Worm (Caenorhabditis elegans) whole organism, L1 larva: ENCODE results near the gene ippk-1.

ENCODE experiments used
- C16A3.4 ChIP-seq: fragments of 150-350 bp; optimal IDR thresholded peaks from 2 replicates; lab custom pipeline; 2014; ENCODE audit warnings: missing biosample characterization, missing genetic modification characterization
- F16B12.6 ChIP-seq: fragments of 150-350 bp; optimal IDR thresholded peaks from 2 replicates; lab custom pipeline; 2014; ENCODE audit warnings: missing biosample characterization, missing genetic modification characterization
- aha-1 ChIP-seq: fragments of 150-350 bp; optimal IDR thresholded peaks from 2 replicates; lab custom pipeline; 2014; ENCODE audit warnings: missing biosample characterization, missing genetic modification characterization
- alr-1 ChIP-seq: fragments of 200-800 bp; sonication (Bioruptor generic); optimal IDR thresholded peaks from 2 replicates; lab custom pipeline; 2018; ENCODE audit warnings: borderline replicate concordance, mild to moderate bottlenecking, missing genetic modification characterization, missing compliant biosample characterization
- aly-2 ChIP-seq: fragments of 150-350 bp; optimal IDR thresholded peaks from 2 replicates; lab custom pipeline; 2014; ENCODE audit warnings: missing biosample characterization, missing genetic modification characterization
- blmp-1 ChIP-seq: fragments of 150-350 bp; optimal IDR thresholded peaks from 2 replicates; lab custom pipeline; 2014; ENCODE audit warnings: missing biosample characterization, missing genetic modification characterization
- ceh-8 ChIP-seq: fragments of 200-800 bp; sonication (Bioruptor generic); optimal IDR thresholded peaks from 2 replicates; lab custom pipeline; 2018; ENCODE audit warnings: mild to moderate bottlenecking, missing genetic modification characterization, moderate library complexity, missing compliant biosample characterization
- ceh-82 ChIP-seq, 3 experiments: fragments of 150-350 bp in 1 of 3; sonication (generic microtip) in 2 of 3; optimal IDR thresholded peaks; 2 replicates each; lab custom pipeline; 2014 to 2017; ENCODE audit warnings: missing biosample characterization in 3 of 3, missing genetic modification characterization in 3 of 3
- dpl-1 ChIP-seq, 3 experiments: fragments of 150-350 bp in 2 of 3; sonication (generic microtip) in 1 of 3; optimal IDR thresholded peaks; 2 replicates each; lab custom pipeline; 2014 to 2017; ENCODE audit warnings: missing biosample characterization in 3 of 3, missing genetic modification characterization in 3 of 3, missing genetic modification reagents in 3 of 3
- dsc-1 ChIP-seq: sonication (generic microtip); optimal IDR thresholded peaks from 2 replicates; lab custom pipeline; 2016; ENCODE audit warnings: mild to moderate bottlenecking, missing genetic modification characterization, missing compliant biosample characterization
- efl-1 ChIP-seq, 4 experiments: fragments of 150-350 bp; optimal IDR thresholded peaks in 3 of 4; peaks in 1 of 4; 1 replicate in 1 of 4; 2 replicates in 3 of 4; lab custom pipeline; 2014; ENCODE audit warnings: missing biosample characterization in 2 of 4, missing genetic modification characterization in 2 of 4, missing genetic modification reagents in 2 of 4
- efl-3 ChIP-seq: fragments of 200-800 bp; sonication (Bioruptor generic); optimal IDR thresholded peaks from 2 replicates; lab custom pipeline; 2018; ENCODE audit warnings: mild to moderate bottlenecking, missing genetic modification characterization, missing compliant biosample characterization
- egl-13 ChIP-seq: sonication (generic microtip); optimal IDR thresholded peaks from 2 replicates; lab custom pipeline; 2016; ENCODE audit warnings: missing genotype, missing genetic modification reagents, missing genetic modification characterization, missing compliant biosample characterization
- elt-2 ChIP-seq: sonication (generic microtip); optimal IDR thresholded peaks from 2 replicates; lab custom pipeline; 2016; ENCODE audit warnings: missing genetic modification characterization, mild to moderate bottlenecking, inconsistent platforms, missing compliant biosample characterization, missing genetic modification reagents
- elt-3 ChIP-seq, 6 experiments: fragments of 150-350 bp in 1 of 6; sonication (generic microtip); optimal IDR thresholded peaks; 2 replicates each; lab custom pipeline; 2017 to 2018; ENCODE audit warnings: missing biosample characterization in 6 of 6, missing genetic modification characterization in 6 of 6, inconsistent platforms in 1 of 6
- fkh-8 ChIP-seq: sonication (generic microtip); optimal IDR thresholded peaks from 2 replicates; lab custom pipeline; 2016; ENCODE audit warnings: mild to moderate bottlenecking, missing genetic modification characterization, missing compliant biosample characterization
- grh-1 ChIP-seq: fragments of 200-800 bp; sonication (Bioruptor generic); IDR thresholded peaks from 2 replicates; pipeline ENCODE4 v1.3.6; 2022; ENCODE audit warnings: missing genetic modification reagents, missing genetic modification characterization, missing compliant biosample characterization
- jun-1 ChIP-seq: fragments of 150-350 bp; optimal IDR thresholded peaks from 2 replicates; lab custom pipeline; 2014; ENCODE audit warnings: missing biosample characterization, missing genetic modification reagents, missing genetic modification characterization
- lin-35 ChIP-seq, 2 experiments: fragments of 150-350 bp; optimal IDR thresholded peaks; 2 replicates each; lab custom pipeline; 2014; ENCODE audit warnings: missing biosample characterization in 2 of 2, missing genetic modification characterization in 2 of 2, missing genetic modification reagents in 2 of 2
- lir-3 ChIP-seq: sonication (generic microtip); optimal IDR thresholded peaks from 2 replicates; lab custom pipeline; 2016; ENCODE audit warnings: mild to moderate bottlenecking, missing genetic modification characterization, moderate library complexity, missing compliant biosample characterization; ENCODE audit not compliant: poor library complexity
- lsy-2 ChIP-seq, 2 experiments: fragments of 150-350 bp; optimal IDR thresholded peaks; 2 replicates each; lab custom pipeline; 2014; ENCODE audit warnings: missing biosample characterization in 2 of 2, missing genetic modification characterization in 2 of 2
- mdl-1 ChIP-seq, 2 experiments: fragments of 150-350 bp; optimal IDR thresholded peaks; 2 replicates each; lab custom pipeline; 2014 to 2017; ENCODE audit warnings: missing biosample characterization in 2 of 2, missing genetic modification characterization in 2 of 2, inconsistent platforms in 1 of 2
- mef-2 ChIP-seq: fragments of 150-350 bp; optimal IDR thresholded peaks from 2 replicates; lab custom pipeline; 2014; ENCODE audit warnings: missing biosample characterization, missing genetic modification characterization
- mep-1 ChIP-seq: fragments of 150-350 bp; optimal IDR thresholded peaks from 2 replicates; lab custom pipeline; 2014; ENCODE audit warnings: missing biosample characterization, missing genetic modification characterization
- nhr-19 ChIP-seq: fragments of 200-800 bp; sonication (Bioruptor generic); conservative IDR thresholded peaks from 2 replicates; pipeline ENCODE4 v1.3.6; 2022; ENCODE audit warnings: missing genetic modification characterization, missing compliant biosample characterization
- nhr-20 ChIP-seq: sonication (generic microtip); optimal IDR thresholded peaks from 2 replicates; lab custom pipeline; 2016; ENCODE audit warnings: mild to moderate bottlenecking, missing genetic modification characterization, missing compliant biosample characterization
- nhr-237 ChIP-seq: fragments of 150-350 bp; optimal IDR thresholded peaks from 2 replicates; lab custom pipeline; 2014; ENCODE audit warnings: missing biosample characterization, missing genetic modification characterization
- nhr-28 ChIP-seq: fragments of 150-350 bp; optimal IDR thresholded peaks from 2 replicates; lab custom pipeline; 2014; ENCODE audit warnings: missing biosample characterization, missing genetic modification characterization
- nhr-47 ChIP-seq: sonication (generic microtip); optimal IDR thresholded peaks from 2 replicates; lab custom pipeline; 2016; ENCODE audit warnings: mild to moderate bottlenecking, missing genetic modification characterization, moderate library complexity, missing compliant biosample characterization
- nhr-71 ChIP-seq: sonication (generic microtip); optimal IDR thresholded peaks from 2 replicates; lab custom pipeline; 2016; ENCODE audit warnings: mild to moderate bottlenecking, missing genetic modification characterization, moderate library complexity, missing compliant biosample characterization
- nhr-77 ChIP-seq: fragments of 150-350 bp; optimal IDR thresholded peaks from 2 replicates; lab custom pipeline; 2014; ENCODE audit warnings: missing biosample characterization, missing genetic modification characterization
- nhr-85 ChIP-seq: sonication (generic microtip); peaks from one replicate; lab custom pipeline; 2016; ENCODE audit warnings: missing genetic modification characterization, inconsistent platforms, missing compliant biosample characterization
- nhr-90 ChIP-seq: sonication (generic microtip); optimal IDR thresholded peaks from 2 replicates; lab custom pipeline; 2016; ENCODE audit warnings: mild to moderate bottlenecking, missing genetic modification characterization, missing compliant biosample characterization; ENCODE audit not compliant: poor library complexity
- pax-3 ChIP-seq: fragments of 200-800 bp; sonication (Bioruptor generic); optimal IDR thresholded peaks from 2 replicates; lab custom pipeline; 2018; ENCODE audit warnings: mild to moderate bottlenecking, missing genetic modification characterization, moderate library complexity, missing compliant biosample characterization
- rnt-1 ChIP-seq: sonication (generic microtip); optimal IDR thresholded peaks from 2 replicates; lab custom pipeline; 2016; ENCODE audit warnings: mild to moderate bottlenecking, missing genetic modification characterization, moderate library complexity, missing compliant biosample characterization
- skn-1 ChIP-seq: fragments of 150-350 bp; optimal IDR thresholded peaks from 2 replicates; lab custom pipeline; 2014; ENCODE audit warnings: missing biosample characterization, missing genetic modification characterization
- snpc-4 ChIP-seq: fragments of 150-350 bp; optimal IDR thresholded peaks from 2 replicates; lab custom pipeline; 2014; ENCODE audit warnings: missing biosample characterization, missing genetic modification characterization
- snu-23 ChIP-seq: sonication (generic microtip); optimal IDR thresholded peaks from 2 replicates; lab custom pipeline; 2016; ENCODE audit warnings: missing genetic modification characterization, missing compliant biosample characterization
- swsn-7 ChIP-seq: sonication (generic microtip); optimal IDR thresholded peaks from 2 replicates; lab custom pipeline; 2016; ENCODE audit warnings: missing genetic modification characterization, missing compliant biosample characterization
- tbx-2 ChIP-seq: sonication (generic microtip); optimal IDR thresholded peaks from 2 replicates; lab custom pipeline; 2016; ENCODE audit warnings: missing genetic modification characterization, missing compliant biosample characterization
- unc-130 ChIP-seq: fragments of 150-350 bp; optimal IDR thresholded peaks from 2 replicates; lab custom pipeline; 2017; ENCODE audit warnings: missing biosample characterization, missing genetic modification characterization, inconsistent platforms
- xbp-1 ChIP-seq: sonication (generic microtip); optimal IDR thresholded peaks from 2 replicates; lab custom pipeline; 2016; ENCODE audit warnings: missing genetic modification characterization, missing compliant biosample characterization

The ippk-1 gene

ce11 chrII:12040167-12040566 lies 2.5 kb upstream of the ippk-1 start:
- TF ChIP-seq ceh-82 (tag; optimal IDR thresholded peaks at IDR 0.05; lab: Kevin White, UChicago) (peak in 1 of 3 experiments; percentile 54), elt-3 (tag; optimal IDR thresholded peaks at IDR 0.05; lab: Kevin White, UChicago) (peak in 3 of 6 experiments; percentile 49 to 70 (median 50)), elt-2 (tag; lab: Kevin White, UChicago) (peak; percentile 51), nhr-19 (GFP tag; lab: Robert Waterston, UW) (peak; percentile 43; the same call in 1 of the 2 replicates), alr-1 (tag; lab: Kevin White, UChicago) (no peak), nhr-85 (peak; percentile 73), nhr-77 (tag; lab: Kevin White, UChicago) (peak; percentile 20), efl-3 (GFP tag; lab: Kevin White, UChicago) (no peak), blmp-1 (tag; lab: Kevin White, UChicago) (peak; percentile 83), fkh-8 (tag; lab: Kevin White, UChicago) (peak; percentile 50), snpc-4 (tag; lab: Kevin White, UChicago) (peak; percentile 1), nhr-237 (tag; lab: Kevin White, UChicago) (no peak), efl-1 (optimal IDR thresholded peaks at IDR 0.05; lab: Kevin White, UChicago) (peak; percentile 43 to 56), efl-1 (GFP tag; optimal IDR thresholded peaks at IDR 0.05 in 1 of 2; lab: Kevin White, UChicago) (peak; percentile 10 to 13), lsy-2 (tag; optimal IDR thresholded peaks at IDR 0.05; lab: Kevin White, UChicago) (peak; percentile 37 to 52), jun-1 (tag; lab: Kevin White, UChicago) (no peak), aha-1 (tag; lab: Kevin White, UChicago) (peak; percentile 80), rnt-1 (tag; lab: Kevin White, UChicago) (no peak), snu-23 (GFP tag; lab: Kevin White, UChicago) (peak; percentile 80), grh-1 (GFP tag; lab: Robert Waterston, UW) (no peak), nhr-28 (tag; lab: Kevin White, UChicago) (no peak), dpl-1 (GFP tag; optimal IDR thresholded peaks at IDR 0.05; lab: Kevin White, UChicago) (peak in 2 of 3 experiments; percentile 21 to 27), nhr-47 (peak; percentile 61), pax-3 (tag; lab: Kevin White, UChicago) (no peak), nhr-90 (tag; lab: Kevin White, UChicago) (peak; percentile 54), lin-35 (GFP tag; optimal IDR thresholded peaks at IDR 0.05; lab: Kevin White, UChicago) (peak; percentile 56 to 68), ceh-8 (GFP tag; lab: Kevin White, UChicago) (no peak), tbx-2 (tag; lab: Kevin White, UChicago) (peak; percentile 40), aly-2 (no peak), unc-130 (tag; lab: Kevin White, UChicago) (peak; percentile 28), swsn-7 (tag; lab: Kevin White, UChicago) (peak; percentile 48), mdl-1 (tag; optimal IDR thresholded peaks at IDR 0.05; lab: Kevin White, UChicago) (peak in 1 of 2 experiments; percentile 33), dsc-1 (tag; lab: Kevin White, UChicago) (peak; percentile 14), skn-1 (tag; lab: Kevin White, UChicago) (peak; percentile 26), C16A3.4 (peak; percentile 27), nhr-20 (peak; percentile 87), mep-1 (tag; lab: Kevin White, UChicago) (peak; percentile 71), F16B12.6 (tag; lab: Kevin White, UChicago) (peak; percentile 36), nhr-71 (tag; lab: Kevin White, UChicago) (peak; percentile 67), lir-3 (tag; lab: Kevin White, UChicago) (no peak), xbp-1 (tag; lab: Kevin White, UChicago) (peak; percentile 13)

DNA sequence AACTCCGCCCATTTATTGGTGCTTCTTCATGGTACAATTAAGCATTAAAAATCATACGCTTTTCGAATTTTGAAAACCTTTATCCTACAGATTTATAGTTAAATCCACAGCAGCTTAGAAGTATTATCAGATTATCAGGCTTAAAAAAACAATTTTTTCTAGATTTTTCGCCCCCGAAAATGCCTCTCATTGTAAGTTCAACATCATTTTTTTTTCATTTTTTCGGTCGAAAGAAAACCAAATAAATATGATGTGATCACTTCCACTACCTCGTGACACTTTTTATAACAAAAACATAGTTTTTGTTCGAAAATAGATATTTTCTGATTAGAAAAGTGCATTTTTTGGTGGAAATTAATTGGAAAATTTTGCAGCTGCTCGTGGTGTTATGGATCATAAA lies 1.6 kb upstream of the ippk-1 start:
- TF ChIP-seq efl-1 (optimal IDR thresholded peaks at IDR 0.05; lab: Kevin White, UChicago) (no peak), efl-1 (GFP tag; optimal IDR thresholded peaks at IDR 0.05 in 1 of 2; lab: Kevin White, UChicago) (peak in 1 of 2 experiments; percentile 5), nhr-71 (tag; lab: Kevin White, UChicago) (peak; percentile 1), ceh-8 (GFP tag; lab: Kevin White, UChicago) (no peak), mef-2 (tag; lab: Kevin White, UChicago) (no peak), dsc-1 (tag; lab: Kevin White, UChicago) (peak; percentile 33), egl-13 (no peak)
